Fruit fly (Drosophila melanogaster) whole organism, embryonic: ENCODE results near the gene CG7173.
A peak's percentile ranks its signal among the peaks of the same experiment; 100 is the strongest.

ENCODE experiments used
- Awh ChIP-seq: fragments of 200-800 bp; sonication (Bioruptor generic); IDR thresholded peaks from 2 replicates; pipeline ENCODE4, ENCODE4 v1.3.6; 2022; ENCODE audit warnings: missing biosample characterization, missing genetic modification characterization
- Blimp-1 ChIP-seq: fragments of 200-800 bp; sonication (Bioruptor generic); optimal IDR thresholded peaks from 3 replicates; lab custom pipeline; 2018; ENCODE audit warnings: missing biosample characterization, missing genetic modification characterization, mild to moderate bottlenecking, moderate library complexity, missing genetic modification reagents
- C15 ChIP-seq: fragments of 200-800 bp; sonication (Bioruptor generic); IDR thresholded peaks from 3 replicates; pipeline ENCODE4 v1.3.6; 2022; ENCODE audit warnings: missing biosample characterization, missing genetic modification characterization
- CG10147 ChIP-seq: fragments of 200-800 bp; sonication (Bioruptor generic); optimal IDR thresholded peaks from 2 replicates; lab custom pipeline; 2019; ENCODE audit warnings: missing biosample characterization, mild to moderate bottlenecking, missing genetic modification characterization, moderate library complexity
- CG10565 ChIP-seq: fragments of 200-800 bp; sonication (Bioruptor generic); optimal IDR thresholded peaks from 3 replicates; lab custom pipeline; 2016; ENCODE audit warnings: missing biosample characterization, mild to moderate bottlenecking, missing genetic modification characterization
- CG11247 ChIP-seq: fragments of 200-800 bp; sonication (Bioruptor generic); IDR thresholded peaks from 2 replicates; pipeline ENCODE4 v1.3.6; 2022; ENCODE audit warnings: missing biosample characterization, missing genetic modification characterization
- CG11398 ChIP-seq: fragments of 200-800 bp; sonication (Bioruptor generic); optimal IDR thresholded peaks from 2 replicates; lab custom pipeline; 2016; ENCODE audit warnings: missing biosample characterization, missing genetic modification characterization
- CG11695 ChIP-seq: fragments of 200-800 bp; sonication (Bioruptor generic); IDR thresholded peaks from 3 replicates; pipeline ENCODE4 v1.3.6; 2022; ENCODE audit warnings: missing biosample characterization, missing genetic modification characterization
- CG11723 ChIP-seq: fragments of 200-800 bp; sonication (Bioruptor generic); optimal IDR thresholded peaks from 2 replicates; lab custom pipeline; 2017; ENCODE audit warnings: missing biosample characterization, mild to moderate bottlenecking, missing genetic modification characterization
- CG12071 ChIP-seq: fragments of 200-800 bp; sonication (Bioruptor generic); optimal IDR thresholded peaks from 3 replicates; lab custom pipeline; 2018; ENCODE audit warnings: missing biosample characterization, mild to moderate bottlenecking, missing genetic modification characterization
- CG14860 ChIP-seq: fragments of 200-800 bp; sonication (Bioruptor generic); IDR thresholded peaks from 3 replicates; pipeline ENCODE4 v1.3.6; 2022; ENCODE audit warnings: missing biosample characterization, missing genetic modification characterization; ENCODE audit not compliant: partially characterized antibody
- CG15479 ChIP-seq: fragments of 200-800 bp; sonication (Bioruptor generic); optimal IDR thresholded peaks from 3 replicates; lab custom pipeline; 2019; ENCODE audit warnings: missing biosample characterization, mild to moderate bottlenecking, missing genetic modification characterization, moderate library complexity
- CG17359 ChIP-seq: fragments of 200-800 bp; sonication (Bioruptor generic); optimal IDR thresholded peaks from 3 replicates; lab custom pipeline; 2018; ENCODE audit warnings: missing biosample characterization, mild to moderate bottlenecking, missing genetic modification characterization, moderate library complexity
- CG17385 ChIP-seq: fragments of 200-800 bp; sonication (Bioruptor generic); optimal IDR thresholded peaks from 3 replicates; lab custom pipeline; 2018; ENCODE audit warnings: missing biosample characterization, mild to moderate bottlenecking, missing genetic modification characterization
- CG1792 ChIP-seq: fragments of 200-800 bp; sonication (Bioruptor generic); optimal IDR thresholded peaks from 2 replicates; lab custom pipeline; 2016; ENCODE audit warnings: missing biosample characterization, missing genetic modification characterization
- CG18011 ChIP-seq: fragments of 200-800 bp; sonication (Bioruptor generic); optimal IDR thresholded peaks from 2 replicates; lab custom pipeline; 2017; ENCODE audit warnings: missing biosample characterization, missing genetic modification characterization, mild to moderate bottlenecking, moderate library complexity, missing genotype
- CG2712 ChIP-seq: fragments of 200-800 bp; optimal IDR thresholded peaks from 3 replicates; lab custom pipeline; 2019; ENCODE audit warnings: missing biosample characterization, mild to moderate bottlenecking, missing genetic modification characterization, moderate library complexity
- CG2875 ChIP-seq: fragments of 200-800 bp; sonication (Bioruptor generic); optimal IDR thresholded peaks from 2 replicates; lab custom pipeline; 2017; ENCODE audit warnings: missing biosample characterization, mild to moderate bottlenecking, missing genetic modification characterization, missing genetic modification reagents
- CG31224 ChIP-seq: fragments of 200-800 bp; sonication (Bioruptor generic); IDR thresholded peaks from 2 replicates; pipeline ENCODE4 v1.3.6; 2022; ENCODE audit warnings: missing biosample characterization, missing genetic modification characterization
- CG6689 ChIP-seq: fragments of 200-800 bp; sonication (Bioruptor generic); IDR thresholded peaks from 2 replicates; pipeline ENCODE4 v1.3.6; 2022; ENCODE audit warnings: missing biosample characterization, missing genetic modification characterization
- Dfd ChIP-seq, 2 experiments: fragments of >200 bp; optimal IDR thresholded peaks; 2 replicates each; lab custom pipeline; 2017; ENCODE audit warnings: missing biosample characterization in 2 of 2, missing genetic modification characterization in 2 of 2
- E2f2 ChIP-seq: fragments of 200-800 bp; sonication (Bioruptor generic); IDR thresholded peaks from 2 replicates; pipeline ENCODE4 v1.3.6; 2022; ENCODE audit warnings: missing biosample characterization, missing genetic modification characterization
- H15 ChIP-seq: fragments of 200-800 bp; sonication (Bioruptor generic); IDR thresholded peaks from 3 replicates; pipeline ENCODE4 v1.3.6; 2022; ENCODE audit warnings: missing biosample characterization, missing genetic modification characterization
- Hand ChIP-seq: fragments of 200-800 bp; sonication (Bioruptor generic); optimal IDR thresholded peaks from 2 replicates; lab custom pipeline; 2017; ENCODE audit warnings: mild to moderate bottlenecking, missing biosample characterization, missing genetic modification reagents, missing genetic modification characterization
- MTF-1 ChIP-seq: fragments of 200-800 bp; sonication (Bioruptor generic); optimal IDR thresholded peaks from 2 replicates; lab custom pipeline; 2018; ENCODE audit warnings: missing biosample characterization, mild to moderate bottlenecking, missing genetic modification characterization, borderline replicate concordance
- NFAT ChIP-seq: fragments of 200-800 bp; sonication (Bioruptor generic); IDR thresholded peaks from 2 replicates; pipeline ENCODE4 v1.3.6; 2022; ENCODE audit warnings: missing biosample characterization, missing genetic modification characterization
- Pdp1 ChIP-seq, 2 experiments: fragments of 200-800 bp; sonication (Bioruptor generic); optimal IDR thresholded peaks; 3 replicates each; lab custom pipeline; 2016; ENCODE audit warnings: missing biosample characterization in 2 of 2, missing genetic modification characterization in 2 of 2, mild to moderate bottlenecking in 1 of 2, moderate library complexity in 1 of 2
- TFAM ChIP-seq: fragments of 200-800 bp; sonication (Bioruptor generic); optimal IDR thresholded peaks from 2 replicates; lab custom pipeline; 2017; ENCODE audit warnings: missing biosample characterization, missing genetic modification characterization, inconsistent platforms
- Usf ChIP-seq: fragments of 200-800 bp; sonication (Bioruptor generic); optimal IDR thresholded peaks from 2 replicates; lab custom pipeline; 2017; ENCODE audit warnings: missing genotype, missing biosample characterization, missing genetic modification characterization
- cg ChIP-seq: fragments of 200-800 bp; sonication (Bioruptor generic); optimal IDR thresholded peaks from 3 replicates; lab custom pipeline; 2019; ENCODE audit warnings: missing biosample characterization, mild to moderate bottlenecking, missing genetic modification characterization, moderate library complexity
- chinmo ChIP-seq: fragments of 200-800 bp; sonication (Bioruptor generic); IDR thresholded peaks from 4 replicates; pipeline ENCODE4 v1.3.6; 2022; ENCODE audit warnings: missing biosample characterization, missing genetic modification characterization; ENCODE audit not compliant: partially characterized antibody
- dmrt99B ChIP-seq: fragments of 200-800 bp; sonication (Bioruptor generic); optimal IDR thresholded peaks from 2 replicates; lab custom pipeline; 2018; ENCODE audit warnings: missing biosample characterization, mild to moderate bottlenecking, missing genetic modification characterization, moderate library complexity
- gro ChIP-seq: fragments of 200-800 bp; sonication (Bioruptor generic); optimal IDR thresholded peaks from 2 replicates; lab custom pipeline; 2016; ENCODE audit warnings: missing biosample characterization, missing genetic modification characterization
- gsb ChIP-seq: fragments of 200-800 bp; sonication (Bioruptor generic); IDR thresholded peaks from 2 replicates; pipeline ENCODE4 v1.3.6; 2022; ENCODE audit warnings: missing biosample characterization, missing genetic modification characterization
- h ChIP-seq: fragments of >200 bp; optimal IDR thresholded peaks from 2 replicates; lab custom pipeline; 2017
- hth ChIP-seq: fragments of >200 bp; optimal IDR thresholded peaks from 2 replicates; lab custom pipeline; 2017; ENCODE audit warnings: inconsistent platforms
- jing ChIP-seq: fragments of 200-800 bp; sonication (Bioruptor generic); optimal IDR thresholded peaks from 2 replicates; lab custom pipeline; 2018; ENCODE audit warnings: missing biosample characterization, mild to moderate bottlenecking, missing genetic modification characterization
- kay ChIP-seq: fragments of 200-800 bp; sonication (Bioruptor generic); optimal IDR thresholded peaks from 2 replicates; lab custom pipeline; 2016; ENCODE audit warnings: missing biosample characterization, missing genetic modification characterization
- lmd ChIP-seq: fragments of 200-800 bp; sonication (Bioruptor generic); IDR thresholded peaks from 2 replicates; pipeline ENCODE4 v1.3.6; 2022; ENCODE audit warnings: missing biosample characterization, missing genetic modification characterization
- mirr ChIP-seq: fragments of 200-800 bp; sonication (Bioruptor generic); optimal IDR thresholded peaks from 3 replicates; lab custom pipeline; 2018; ENCODE audit warnings: missing biosample characterization, mild to moderate bottlenecking, missing genetic modification characterization
- nmo ChIP-seq: fragments of 200-800 bp; sonication (Bioruptor generic); optimal IDR thresholded peaks from 2 replicates; lab custom pipeline; 2018; ENCODE audit warnings: missing biosample characterization, mild to moderate bottlenecking, missing genetic modification characterization, moderate library complexity
- pum ChIP-seq: fragments of 200-800 bp; sonication (Bioruptor generic); optimal IDR thresholded peaks from 2 replicates; lab custom pipeline; 2016; ENCODE audit warnings: missing biosample characterization, missing genetic modification characterization
- ranshi ChIP-seq: fragments of 200-800 bp; sonication (Bioruptor generic); IDR thresholded peaks from 2 replicates; pipeline ENCODE4 v1.3.6; 2022; ENCODE audit warnings: missing biosample characterization, missing genetic modification characterization
- sens-2 ChIP-seq: fragments of 200-800 bp; sonication (Bioruptor generic); IDR thresholded peaks from 2 replicates; pipeline ENCODE4 v1.3.6; 2022; ENCODE audit warnings: missing biosample characterization, missing genetic modification characterization
- so ChIP-seq: fragments of 200-800 bp; sonication (Bioruptor generic); IDR thresholded peaks from 3 replicates; pipeline ENCODE4 v1.3.6; 2022; ENCODE audit warnings: missing biosample characterization, missing genetic modification characterization
- stwl ChIP-seq: fragments of 200-800 bp; sonication (Bioruptor generic); optimal IDR thresholded peaks from 3 replicates; lab custom pipeline; 2018; ENCODE audit warnings: missing biosample characterization, mild to moderate bottlenecking, missing genetic modification characterization, moderate library complexity
- tgo ChIP-seq: fragments of 200-800 bp; sonication (Bioruptor generic); IDR thresholded peaks from 3 replicates; pipeline ENCODE4 v1.3.6; 2022; ENCODE audit warnings: missing biosample characterization, missing genetic modification characterization
- trh ChIP-seq: fragments of 200-800 bp; sonication (Bioruptor generic); optimal IDR thresholded peaks from 2 replicates; lab custom pipeline; 2016; ENCODE audit warnings: missing biosample characterization, missing genetic modification characterization
- tx ChIP-seq: fragments of 200-800 bp; sonication (Bioruptor generic); optimal IDR thresholded peaks from 2 replicates; lab custom pipeline; 2016; ENCODE audit warnings: missing biosample characterization, missing genetic modification characterization
- unpg ChIP-seq: fragments of 200-800 bp; sonication (Bioruptor generic); optimal IDR thresholded peaks from 3 replicates; lab custom pipeline; 2018; ENCODE audit warnings: missing biosample characterization, mild to moderate bottlenecking, missing genetic modification characterization, moderate library complexity
- usp ChIP-seq: fragments of >200 bp; optimal IDR thresholded peaks from 2 replicates; lab custom pipeline; 2017; ENCODE audit warnings: missing biosample characterization, missing genetic modification characterization
- vfl ChIP-seq: fragments of 200-800 bp; sonication (Bioruptor generic); optimal IDR thresholded peaks from 2 replicates; lab custom pipeline; 2016; ENCODE audit warnings: missing biosample characterization, missing genetic modification characterization
- zfh2 ChIP-seq: fragments of 200-800 bp; sonication (Bioruptor generic); optimal IDR thresholded peaks from 2 replicates; lab custom pipeline; 2016; ENCODE audit warnings: missing biosample characterization, missing genetic modification characterization

CG7173 gene

dm6 chr3L:21536857-21537256 lies 21.2 kb downstream of the CG7173 start, which contains the start of gene Rpn10 (continued):
- no peak for TF ChIP-seq so
- no peak for TF ChIP-seq Dfd (GFP tag; optimal IDR thresholded peaks at IDR 0.05; lab: Kevin White, UChicago)
- peak; percentile 89 for TF ChIP-seq stwl (tag; lab: Kevin White, UChicago)
- TF ChIP-seq CG15479 (GFP tag; lab: Kevin White, UChicago) = no peak
- TF ChIP-seq dmrt99B = no peak
- TF ChIP-seq Usf (GFP tag; lab: Kevin White, UChicago) = no peak
- TF ChIP-seq jing (GFP tag; lab: Kevin White, UChicago) = no peak
- TF ChIP-seq CG11723 (GFP tag; lab: Kevin White, UChicago) = no peak
- TF ChIP-seq Blimp-1 (GFP tag; lab: Kevin White, UChicago) = no peak
- TF ChIP-seq CG11695 (GFP tag; lab: Robert Waterston, UW) = no peak
- no peak for TF ChIP-seq hth (lab: Kevin White, UChicago)
- peak; percentile 27 for TF ChIP-seq zfh2 (GFP tag; lab: Kevin White, UChicago)
- no peak for TF ChIP-seq CG17359 (tag; lab: Kevin White, UChicago)
- no peak for TF ChIP-seq CG6689 (GFP tag; lab: Robert Waterston, UW)
- TF ChIP-seq chinmo = peak; percentile 94
- TF ChIP-seq cg = no peak
- TF ChIP-seq H15 (GFP tag; lab: Robert Waterston, UW) = no peak
- no peak for TF ChIP-seq Hand (GFP tag; lab: Kevin White, UChicago)
- TF ChIP-seq E2f2 = peak; percentile 58
- TF ChIP-seq vfl (GFP tag; lab: Kevin White, UChicago) = no peak
- TF ChIP-seq tx (GFP tag; lab: Kevin White, UChicago) = no peak
- TF ChIP-seq CG2712 (tag; lab: Kevin White, UChicago) = peak; percentile 53
- TF ChIP-seq sens-2 (GFP tag; lab: Robert Waterston, UW) = no peak
- no peak for TF ChIP-seq unpg (GFP tag; lab: Kevin White, UChicago)
- no peak for TF ChIP-seq CG17385
- no peak for TF ChIP-seq CG18011 (GFP tag; lab: Kevin White, UChicago)
- TF ChIP-seq CG10147 = no peak
- TF ChIP-seq TFAM (GFP tag; lab: Kevin White, UChicago) = no peak
- TF ChIP-seq NFAT (GFP tag; lab: Robert Waterston, UW) = no peak
- no peak for TF ChIP-seq CG2875 (GFP tag; lab: Kevin White, UChicago)
- TF ChIP-seq mirr (GFP tag; lab: Kevin White, UChicago) = no peak
- peak; percentile 26 for TF ChIP-seq pum (GFP tag; lab: Kevin White, UChicago)
- TF ChIP-seq gro = peak; percentile 69
- peak; percentile 72 for TF ChIP-seq nmo (GFP tag; lab: Kevin White, UChicago)
- TF ChIP-seq CG12071 (GFP tag; lab: Kevin White, UChicago) = no peak
- TF ChIP-seq MTF-1 (GFP tag; lab: Kevin White, UChicago) = no peak
- no peak for TF ChIP-seq Awh (GFP tag; lab: Robert Waterston, UW)
- TF ChIP-seq CG31224 (GFP tag; lab: Robert Waterston, UW) = no peak
- no peak for TF ChIP-seq CG10565 (GFP tag; lab: Kevin White, UChicago)
- no peak for TF ChIP-seq gsb (GFP tag; lab: Robert Waterston, UW)
- no peak for TF ChIP-seq ranshi (GFP tag; lab: Robert Waterston, UW)
- TF ChIP-seq h (lab: Kevin White, UChicago) = no peak
- TF ChIP-seq CG11398 (GFP tag; lab: Kevin White, UChicago) = no peak
- no peak for TF ChIP-seq CG11247 (GFP tag; lab: Robert Waterston, UW)
- no peak for TF ChIP-seq usp (GFP tag; lab: Kevin White, UChicago)
- peak; percentile 97 for TF ChIP-seq CG14860 (GFP tag; lab: Robert Waterston, UW)
- TF ChIP-seq kay (GFP tag; lab: Kevin White, UChicago) = no peak
- no peak for TF ChIP-seq C15 (GFP tag; lab: Robert Waterston, UW)
- TF ChIP-seq trh (GFP tag; lab: Kevin White, UChicago) = no peak
- no peak for TF ChIP-seq tgo
- TF ChIP-seq lmd (GFP tag; lab: Robert Waterston, UW) = no peak
- no peak for TF ChIP-seq CG1792 (GFP tag; lab: Kevin White, UChicago)
- peak; percentile 8 to 86 for TF ChIP-seq Pdp1 (GFP tag; optimal IDR thresholded peaks at IDR 0.05; lab: Kevin White, UChicago)
